Worm (Caenorhabditis elegans) whole organism, young adult: Measurements from ENCODE around the gene B0244.7.
A peak's percentile ranks its signal among the peaks of the same experiment; 100 is the strongest.

Source experiments
- B0336.3 ChIP-seq: fragments of 200-800 bp; sonication (Bioruptor generic); IDR thresholded peaks from 2 replicates; pipeline ENCODE4 v1.3.6; 2022; ENCODE audit warnings: missing genetic modification characterization, missing compliant biosample characterization
- F33H1.4 ChIP-seq: fragments of 200-800 bp; sonication (Bioruptor generic); IDR thresholded peaks from 2 replicates; pipeline ENCODE4 v1.3.6; 2022; ENCODE audit warnings: missing genetic modification reagents, missing genetic modification characterization, missing compliant biosample characterization
- F49E8.2 ChIP-seq: sonication (generic microtip); optimal IDR thresholded peaks from 3 replicates; lab custom pipeline; 2017; ENCODE audit warnings: missing genetic modification characterization, mild to moderate bottlenecking, missing compliant biosample characterization, antibody characterized with exemption, moderate library complexity; ENCODE audit not compliant: insufficient read depth
- F52B5.7 ChIP-seq: sonication (generic microtip); optimal IDR thresholded peaks from 2 replicates; lab custom pipeline; 2016; ENCODE audit warnings: mild to moderate bottlenecking, missing genetic modification characterization, missing compliant biosample characterization
- K11D2.4 ChIP-seq: fragments of 200-800 bp; sonication (Bioruptor generic); IDR thresholded peaks from 2 replicates; pipeline ENCODE4 v1.3.6; 2022; ENCODE audit warnings: missing genetic modification reagents, missing genetic modification characterization, missing compliant biosample characterization
- K12H6.12 ChIP-seq: fragments of 200-800 bp; sonication (Bioruptor generic); optimal IDR thresholded peaks from 2 replicates; lab custom pipeline; 2018; ENCODE audit warnings: mild to moderate bottlenecking, missing genetic modification characterization, missing compliant biosample characterization
- Y56A3A.18 ChIP-seq: fragments of 200-800 bp; sonication (Bioruptor generic); IDR thresholded peaks from 2 replicates; pipeline ENCODE4 v1.3.6; 2022; ENCODE audit warnings: missing genetic modification reagents, missing genetic modification characterization, missing compliant biosample characterization
- ama-1 ChIP-seq, 3 experiments: fragments of 150-350 bp in 1 of 3; sonication (generic microtip) in 2 of 3; optimal IDR thresholded peaks; 2 replicates each; lab custom pipeline; 2014 to 2018; ENCODE audit warnings: missing biosample characterization in 2 of 3, missing genetic modification characterization in 2 of 3, missing genetic modification reagents in 2 of 3
- attf-3 ChIP-seq: fragments of 200-800 bp; sonication (Bioruptor generic); conservative IDR thresholded peaks from 2 replicates; pipeline ENCODE4 v1.3.6; 2022; ENCODE audit warnings: missing genetic modification reagents, missing genetic modification characterization, missing compliant biosample characterization
- attf-6 ChIP-seq: fragments of 200-800 bp; sonication (Bioruptor generic); IDR thresholded peaks from 2 replicates; pipeline ENCODE4 v1.3.6; 2022; ENCODE audit warnings: missing genetic modification reagents, missing genetic modification characterization, missing compliant biosample characterization
- cebp-2 ChIP-seq: fragments of 200-800 bp; sonication (Bioruptor generic); IDR thresholded peaks from 2 replicates; pipeline ENCODE4 v1.3.6; 2022; ENCODE audit warnings: missing genetic modification characterization, missing compliant biosample characterization
- ceh-27 ChIP-seq: fragments of 200-800 bp; sonication (Bioruptor generic); optimal IDR thresholded peaks from 2 replicates; lab custom pipeline; 2018; ENCODE audit warnings: mild to moderate bottlenecking, missing genetic modification characterization, moderate library complexity, missing compliant biosample characterization
- chd-7 ChIP-seq: sonication (generic microtip); optimal IDR thresholded peaks from 2 replicates; lab custom pipeline; 2016; ENCODE audit warnings: mild to moderate bottlenecking, missing genetic modification characterization, moderate library complexity, missing compliant biosample characterization
- dpl-1 ChIP-seq: fragments of 150-350 bp; optimal IDR thresholded peaks from 2 replicates; lab custom pipeline; 2014; ENCODE audit warnings: missing biosample characterization, missing genetic modification reagents, missing genetic modification characterization
- fkh-3 ChIP-seq: sonication (generic microtip); optimal IDR thresholded peaks from 2 replicates; lab custom pipeline; 2016; ENCODE audit warnings: mild to moderate bottlenecking, missing genetic modification characterization, missing compliant biosample characterization
- hlh-26 ChIP-seq: fragments of 200-800 bp; sonication (Bioruptor generic); conservative IDR thresholded peaks from 2 replicates; pipeline ENCODE4 v1.3.6; 2022; ENCODE audit warnings: missing genetic modification reagents, missing genetic modification characterization, missing compliant biosample characterization
- hmg-1.2 ChIP-seq: fragments of 200-800 bp; sonication (Bioruptor generic); IDR thresholded peaks from 2 replicates; pipeline ENCODE4 v1.3.6; 2022; ENCODE audit warnings: missing genetic modification reagents, missing genetic modification characterization, missing compliant biosample characterization
- madf-3 ChIP-seq: fragments of 200-800 bp; sonication (Bioruptor generic); IDR thresholded peaks from 2 replicates; pipeline ENCODE4 v1.3.6; 2022; ENCODE audit warnings: missing genetic modification reagents, missing genetic modification characterization, missing compliant biosample characterization
- mcd-1 ChIP-seq: fragments of 200-800 bp; sonication (Bioruptor generic); IDR thresholded peaks from 2 replicates; pipeline ENCODE4 v1.3.6; 2022; ENCODE audit warnings: missing genetic modification reagents, missing genetic modification characterization, missing compliant biosample characterization
- mel-28 ChIP-seq: sonication (generic microtip); optimal IDR thresholded peaks from 2 replicates; lab custom pipeline; 2016; ENCODE audit warnings: borderline replicate concordance, mild to moderate bottlenecking, missing genetic modification characterization, missing compliant biosample characterization
- nfya-2 ChIP-seq: fragments of 200-800 bp; sonication (Bioruptor generic); IDR thresholded peaks from 2 replicates; pipeline ENCODE4 v1.3.6; 2022; ENCODE audit warnings: missing genetic modification reagents, missing genetic modification characterization, missing compliant biosample characterization
- pbrm-1 ChIP-seq: fragments of 200-800 bp; sonication (Bioruptor generic); IDR thresholded peaks from 2 replicates; pipeline ENCODE4 v1.3.6; 2022; ENCODE audit warnings: missing genetic modification reagents, missing genetic modification characterization, missing compliant biosample characterization
- repo-1 ChIP-seq: sonication (generic microtip); optimal IDR thresholded peaks from 2 replicates; lab custom pipeline; 2017; ENCODE audit warnings: mild to moderate bottlenecking, missing genetic modification characterization, missing compliant biosample characterization
- snpc-1.1 ChIP-seq: sonication (generic microtip); optimal IDR thresholded peaks from 2 replicates; lab custom pipeline; 2017; ENCODE audit warnings: missing genetic modification characterization, mild to moderate bottlenecking, missing compliant biosample characterization, antibody characterized with exemption, moderate library complexity, missing genotype, missing genetic modification reagents; ENCODE audit not compliant: insufficient read depth
- snpc-4 ChIP-seq, 5 experiments: fragments of 150-350 bp in 1 of 5; sonication (generic microtip) in 4 of 5; optimal IDR thresholded peaks; 2 replicates each; lab custom pipeline; 2014 to 2018; ENCODE audit warnings: missing genetic modification characterization in 5 of 5, missing biosample characterization in 3 of 5, antibody characterized with exemption in 2 of 5, mild to moderate bottlenecking in 2 of 5, missing compliant biosample characterization in 2 of 5, missing genotype in 2 of 5, moderate library complexity in 2 of 5, missing genetic modification reagents in 1 of 5
- somi-1 ChIP-seq: fragments of 200-800 bp; sonication (Bioruptor generic); optimal IDR thresholded peaks from 2 replicates; lab custom pipeline; 2018; ENCODE audit warnings: mild to moderate bottlenecking, missing genetic modification characterization, missing compliant biosample characterization
- tbp1 ChIP-seq: fragments of 200-800 bp; sonication (Bioruptor generic); optimal IDR thresholded peaks from 2 replicates; lab custom pipeline; 2018; ENCODE audit warnings: mild to moderate bottlenecking, missing genetic modification characterization, missing compliant biosample characterization
- tlf-1 ChIP-seq: fragments of 200-800 bp; sonication (Bioruptor generic); optimal IDR thresholded peaks from 2 replicates; lab custom pipeline; 2018; ENCODE audit warnings: mild to moderate bottlenecking, missing genetic modification characterization, missing compliant biosample characterization
- zfh-2 ChIP-seq: fragments of 200-800 bp; sonication (Bioruptor generic); conservative IDR thresholded peaks from 2 replicates; pipeline ENCODE4 v1.3.6; 2022; ENCODE audit warnings: missing genetic modification reagents, missing genetic modification characterization, missing compliant biosample characterization
- ztf-26 ChIP-seq: sonication (generic microtip); optimal IDR thresholded peaks from 2 replicates; lab custom pipeline; 2017; ENCODE audit warnings: missing genetic modification characterization, missing compliant biosample characterization
- ztf-6 ChIP-seq: fragments of 200-800 bp; sonication (Bioruptor generic); IDR thresholded peaks from 2 replicates; pipeline ENCODE4 v1.3.6; 2022; ENCODE audit warnings: missing genetic modification reagents, missing genetic modification characterization, missing compliant biosample characterization

The B0244.7 gene

ce11 chrIII:5748360-5748759 is 17.1 kb downstream of the B0244.7 start:
- TF ChIP-seq ama-1 (optimal IDR thresholded peaks at IDR 0.05; lab: Kevin White, UChicago) (no peak), ama-1 (GFP tag; optimal IDR thresholded peaks at IDR 0.05; lab: Kevin White, UChicago) (no peak), snpc-1.1 (tag; lab: Kevin White, UChicago) (peak; percentile 70), snpc-4 (GFP tag; optimal IDR thresholded peaks at IDR 0.05; lab: Kevin White, UChicago) (no peak), snpc-4 (tag; optimal IDR thresholded peaks at IDR 0.05; lab: Kevin White, UChicago) (peak in 3 of 4 experiments; percentile 70 to 90 (median 90))

DNA sequence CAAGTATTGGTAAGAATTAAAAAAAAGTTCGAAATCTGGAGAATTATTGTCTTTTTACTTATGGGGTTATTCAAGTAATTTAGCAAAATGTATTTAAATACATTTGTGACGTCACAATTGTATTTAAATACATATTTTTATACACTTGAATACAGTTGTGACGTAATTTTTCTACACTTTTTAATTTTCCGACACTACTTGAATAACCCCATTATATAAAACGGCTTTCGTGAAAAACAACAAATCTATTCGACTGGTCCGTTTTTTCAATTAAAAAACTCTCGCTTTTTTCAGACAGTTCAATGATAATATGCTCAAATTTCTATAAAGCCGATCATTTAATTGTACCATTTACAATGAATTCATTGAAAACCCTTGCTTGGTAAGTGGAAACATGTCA is 19.2 kb downstream of the B0244.7 start:
- TF ChIP-seq pbrm-1 (no peak), hlh-26 (GFP tag; lab: Robert Waterston, UW) (no peak), tbp1 (GFP tag; lab: Kevin White, UChicago) (no peak), cebp-2 (GFP tag; lab: Robert Waterston, UW) (no peak), F49E8.2 (tag; lab: Kevin White, UChicago) (no peak), Y56A3A.18 (GFP tag; lab: Robert Waterston, UW) (no peak), F52B5.7 (tag; lab: Kevin White, UChicago) (no peak)
- TF ChIP-seq, all 124 proteins: peak for 0

- no peak for TF ChIP-seq ztf-26 (tag; lab: Kevin White, UChicago)
- no peak for TF ChIP-seq somi-1 (GFP tag; lab: Kevin White, UChicago)
- peak; percentile 63 for TF ChIP-seq mcd-1 (GFP tag; lab: Robert Waterston, UW)
- TF ChIP-seq chd-7 = no peak
- peak; percentile 60 for TF ChIP-seq K12H6.12 (tag; lab: Kevin White, UChicago)
- TF ChIP-seq hmg-1.2 (GFP tag; lab: Robert Waterston, UW) = peak; percentile 65
- TF ChIP-seq K11D2.4 (GFP tag; lab: Robert Waterston, UW) = no peak
- TF ChIP-seq nfya-2 (GFP tag; lab: Robert Waterston, UW) = no peak
- peak; percentile 28 for TF ChIP-seq ceh-27 (GFP tag; lab: Kevin White, UChicago)
- no peak for TF ChIP-seq dpl-1
- TF ChIP-seq, all 124 proteins: peak for 4
Measured at ce11 chrIII:5755204-5755603, 23.9 kb downstream of the B0244.7 start, which contains the start of gene ida-1. Gene ida-1, plus strand, starts transcription at chrIII:5755539.

ce11 chrIII:5757492-5758045 is 26.3 kb downstream of the B0244.7 start:
- TF ChIP-seq tlf-1 (GFP tag; lab: Kevin White, UChicago) = no peak
- no peak for TF ChIP-seq ztf-6
- no peak for TF ChIP-seq fkh-3
- TF ChIP-seq attf-6 = no peak
- no peak for TF ChIP-seq madf-3
- TF ChIP-seq F52B5.7 (tag; lab: Kevin White, UChicago) = no peak
- TF ChIP-seq mel-28 (tag; lab: Kevin White, UChicago) = no peak
- no peak for TF ChIP-seq cebp-2 (GFP tag; lab: Robert Waterston, UW)
- no peak for TF ChIP-seq F49E8.2 (tag; lab: Kevin White, UChicago)
- no peak for TF ChIP-seq F33H1.4 (GFP tag; lab: Robert Waterston, UW)
- TF ChIP-seq attf-3 (GFP tag; lab: Robert Waterston, UW) = no peak
- TF ChIP-seq B0336.3 = no peak
- no peak for TF ChIP-seq repo-1 (tag; lab: Kevin White, UChicago)
- TF ChIP-seq zfh-2 (GFP tag; lab: Robert Waterston, UW) = no peak
- TF ChIP-seq, all 124 proteins: peak for 0
